Worm (Caenorhabditis elegans): ENCODE measurements around the gene D1054.19.

ce11 chrV:10776528-10777055 is 19.0 kb upstream of the D1054.19 start, which contains the start of gene D1054.5:
- TF ChIP-seq hlh-8 (tag; optimal IDR thresholded peaks at IDR 0.05) (no peak), unc-3 (GFP tag; conservative IDR thresholded peaks at IDR 0.05) (no peak), unc-3 (tag; optimal IDR thresholded peaks at IDR 0.05) (no peak), rnt-1 (tag; optimal IDR thresholded peaks at IDR 0.05) (no peak), dmd-4 (tag; optimal IDR thresholded peaks at IDR 0.05; ENCODE audit: borderline replicate concordance) (no peak), tbx-2 (tag; optimal IDR thresholded peaks at IDR 0.05) (no peak), sox-2 (GFP tag; IDR thresholded peaks at IDR 0.05) (no peak), ets-4 (tag; optimal IDR thresholded peaks at IDR 0.05) (no peak), C08G9.2 (tag; optimal IDR thresholded peaks at IDR 0.05) (no peak), nhr-232 (tag; optimal IDR thresholded peaks at IDR 0.05) (no peak), nfya-1 (tag; optimal IDR thresholded peaks at IDR 0.05) (no peak), mec-3 (tag; optimal IDR thresholded peaks at IDR 0.05; ENCODE audit: borderline replicate concordance) (no peak), nhr-11 (tag; optimal IDR thresholded peaks at IDR 0.05) (no peak), lin-11 (tag; optimal IDR thresholded peaks at IDR 0.05) (no peak)
